Fruit fly (Drosophila melanogaster) whole organism, adult: ENCODE results near the gene CG12948.
A peak's percentile ranks its signal among the peaks of the same experiment; 100 is the strongest.

Source experiments
- CG11617 ChIP-seq: fragments of 200-800 bp; sonication (Bioruptor generic); optimal IDR thresholded peaks from 2 replicates; lab custom pipeline; 2017; ENCODE audit warnings: mild to moderate bottlenecking, missing biosample characterization, missing genetic modification reagents, missing genetic modification characterization
- CG12768 ChIP-seq: fragments of 200-800 bp; sonication (Bioruptor generic); optimal IDR thresholded peaks from 2 replicates; lab custom pipeline; 2017; ENCODE audit warnings: missing biosample characterization, missing genetic modification characterization, mild to moderate bottlenecking, moderate library complexity, missing genetic modification reagents
- CG14711 ChIP-seq: fragments of 200-800 bp; sonication (Bioruptor generic); optimal IDR thresholded peaks from 2 replicates; lab custom pipeline; 2018; ENCODE audit warnings: missing biosample characterization, mild to moderate bottlenecking, missing genetic modification characterization, moderate library complexity
- CG1620 ChIP-seq: fragments of 200-800 bp; sonication (Bioruptor generic); optimal IDR thresholded peaks from 2 replicates; lab custom pipeline; 2016; ENCODE audit warnings: missing biosample characterization, missing genetic modification characterization
- CG33017 ChIP-seq: fragments of 200-800 bp; sonication (Bioruptor generic); optimal IDR thresholded peaks from 2 replicates; lab custom pipeline; 2018; ENCODE audit warnings: missing biosample characterization, mild to moderate bottlenecking, missing genetic modification characterization, moderate library complexity
- CG5204 ChIP-seq: fragments of 200-800 bp; sonication (Bioruptor generic); optimal IDR thresholded peaks from 2 replicates; lab custom pipeline; 2016; ENCODE audit warnings: missing biosample characterization, missing genetic modification characterization
- CG7045 ChIP-seq: fragments of 200-800 bp; sonication (Bioruptor generic); optimal IDR thresholded peaks from 2 replicates; lab custom pipeline; 2017; ENCODE audit warnings: missing biosample characterization, mild to moderate bottlenecking, missing genetic modification characterization
- CG7101 ChIP-seq: fragments of 200-800 bp; sonication (Bioruptor generic); optimal IDR thresholded peaks from 2 replicates; lab custom pipeline; 2018; ENCODE audit warnings: missing biosample characterization, mild to moderate bottlenecking, missing genetic modification characterization, moderate library complexity
- Clk ChIP-seq: fragments of 200-800 bp; sonication (Bioruptor generic); optimal IDR thresholded peaks from 2 replicates; lab custom pipeline; 2017; ENCODE audit warnings: missing biosample characterization, missing genetic modification characterization
- Crg-1 ChIP-seq: fragments of 200-800 bp; sonication (Bioruptor generic); optimal IDR thresholded peaks from 2 replicates; lab custom pipeline; 2016; ENCODE audit warnings: missing biosample characterization, missing genetic modification characterization
- Hr96 ChIP-seq: fragments of 200-800 bp; sonication (Bioruptor generic); optimal IDR thresholded peaks from 2 replicates; lab custom pipeline; 2016; ENCODE audit warnings: missing biosample characterization, missing genetic modification characterization
- Mnt ChIP-seq: fragments of 200-800 bp; sonication (Bioruptor generic); optimal IDR thresholded peaks from 2 replicates; lab custom pipeline; 2016; ENCODE audit warnings: missing biosample characterization, mild to moderate bottlenecking, missing genetic modification characterization
- bab1 ChIP-seq: fragments of 200-800 bp; sonication (Bioruptor generic); optimal IDR thresholded peaks from 3 replicates; lab custom pipeline; 2019; ENCODE audit warnings: missing biosample characterization, mild to moderate bottlenecking, missing genetic modification characterization, moderate library complexity
- cic ChIP-seq: fragments of 200-800 bp; sonication (Bioruptor generic); optimal IDR thresholded peaks from 2 replicates; lab custom pipeline; 2017; ENCODE audit warnings: missing biosample characterization, mild to moderate bottlenecking, missing genetic modification characterization, moderate library complexity
- cnc ChIP-seq, 2 experiments: fragments of >200 bp; optimal IDR thresholded peaks; 2 replicates each; lab custom pipeline; 2017
- kay ChIP-seq: fragments of 200-800 bp; sonication (Bioruptor generic); peaks from one replicate; lab custom pipeline; 2016; ENCODE audit warnings: missing biosample characterization, missing genetic modification characterization, borderline replicate concordance
- ovo ChIP-seq: fragments of 200-800 bp; sonication (Bioruptor generic); optimal IDR thresholded peaks from 2 replicates; lab custom pipeline; 2016; ENCODE audit warnings: missing biosample characterization, missing genetic modification characterization
- pad ChIP-seq: fragments of 200-800 bp; sonication (Bioruptor generic); optimal IDR thresholded peaks from 3 replicates; lab custom pipeline; 2017; ENCODE audit warnings: missing biosample characterization, missing genetic modification characterization, mild to moderate bottlenecking, moderate library complexity, missing genetic modification reagents
- tj ChIP-seq: fragments of 200-800 bp; sonication (Bioruptor generic); optimal IDR thresholded peaks from 3 replicates; lab custom pipeline; 2017; ENCODE audit warnings: missing biosample characterization, mild to moderate bottlenecking, missing genetic modification characterization, moderate library complexity
- toe ChIP-seq: fragments of 200-800 bp; sonication (Bioruptor generic); optimal IDR thresholded peaks from 2 replicates; lab custom pipeline; 2016; ENCODE audit warnings: missing biosample characterization, missing genetic modification characterization

The CG12948 gene

DNA sequence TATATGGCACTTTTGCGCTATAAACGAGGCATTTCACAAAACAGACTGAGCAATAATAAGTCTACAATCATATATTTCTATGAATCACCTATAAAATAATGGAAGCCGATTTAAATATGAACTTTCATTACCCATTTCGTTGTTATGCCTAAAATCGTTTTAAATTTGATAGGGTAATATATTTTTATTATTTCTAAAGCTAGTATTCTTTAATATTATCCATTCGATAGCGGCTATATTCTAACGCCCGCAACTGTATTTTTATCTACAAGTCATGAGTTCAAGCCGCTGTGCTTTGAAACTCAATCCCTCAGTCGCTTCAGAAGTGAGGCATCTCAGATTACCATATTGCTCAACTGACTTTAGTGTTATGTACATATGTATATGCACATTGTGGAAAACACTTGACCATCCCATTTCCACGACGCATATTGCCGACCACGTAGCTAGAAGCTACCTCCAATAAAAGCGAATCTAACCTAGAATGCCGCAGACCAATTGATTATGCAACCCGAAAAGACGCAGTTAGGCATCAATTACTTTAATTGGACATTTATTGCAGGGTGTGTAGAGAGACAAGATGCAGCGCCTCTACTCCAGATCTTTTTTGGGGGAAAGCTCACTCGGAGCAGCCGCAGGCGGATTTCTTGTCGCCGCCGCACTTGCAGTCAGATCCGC, 35.8 kb upstream of the CG12948 start:
- TF ChIP-seq CG12768 (GFP tag; lab: Kevin White, UChicago) (no peak), Clk (GFP tag; lab: Kevin White, UChicago) (no peak), pad (GFP tag; lab: Kevin White, UChicago) (no peak), bab1 (peak; percentile 62), CG14711 (peak; percentile 18), CG33017 (tag; lab: Kevin White, UChicago) (peak; percentile 37), ovo (peak; percentile 0), CG7101 (tag; lab: Kevin White, UChicago) (peak; percentile 16)

DNA sequence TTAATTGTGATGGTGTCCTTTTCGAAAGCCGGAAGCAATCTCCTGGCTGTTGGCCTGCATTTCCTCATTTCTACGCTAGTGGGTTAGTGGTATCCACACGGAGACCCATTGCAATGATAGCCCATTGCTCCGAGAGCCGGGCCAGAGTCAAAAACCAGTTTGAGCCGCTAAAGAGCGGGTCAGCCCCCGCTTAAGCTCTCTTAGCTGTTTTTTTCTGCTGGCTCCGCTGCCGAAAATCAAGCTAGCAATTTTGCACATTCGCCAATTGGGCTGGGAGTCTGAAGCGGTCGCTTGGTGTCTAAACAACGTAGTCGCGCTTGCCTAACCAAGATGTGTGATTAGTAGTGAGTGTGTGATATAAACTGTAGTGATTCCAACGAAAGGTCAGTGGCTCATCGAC, 32.2 kb upstream of the CG12948 start, which contains the start of gene CG12947:
CG12947 (plus strand) TSS at position 301 of the 400 bp plus-strand sequence.
- TF ChIP-seq cnc (optimal IDR thresholded peaks at IDR 0.05; lab: Kevin White, UChicago) (no peak), CG1620 (GFP tag; lab: Kevin White, UChicago) (no peak), Crg-1 (no peak), CG33017 (tag; lab: Kevin White, UChicago) (no peak), Hr96 (no peak), tj (GFP tag; lab: Kevin White, UChicago) (no peak), CG11617 (GFP tag; lab: Kevin White, UChicago) (no peak), CG7045 (GFP tag; lab: Kevin White, UChicago) (no peak), pad (GFP tag; lab: Kevin White, UChicago) (no peak), CG12768 (GFP tag; lab: Kevin White, UChicago) (no peak), CG14711 (no peak), Mnt (no peak), cic (GFP tag; lab: Kevin White, UChicago) (no peak), bab1 (no peak), Clk (GFP tag; lab: Kevin White, UChicago) (no peak), CG7101 (tag; lab: Kevin White, UChicago) (no peak)

DNA sequence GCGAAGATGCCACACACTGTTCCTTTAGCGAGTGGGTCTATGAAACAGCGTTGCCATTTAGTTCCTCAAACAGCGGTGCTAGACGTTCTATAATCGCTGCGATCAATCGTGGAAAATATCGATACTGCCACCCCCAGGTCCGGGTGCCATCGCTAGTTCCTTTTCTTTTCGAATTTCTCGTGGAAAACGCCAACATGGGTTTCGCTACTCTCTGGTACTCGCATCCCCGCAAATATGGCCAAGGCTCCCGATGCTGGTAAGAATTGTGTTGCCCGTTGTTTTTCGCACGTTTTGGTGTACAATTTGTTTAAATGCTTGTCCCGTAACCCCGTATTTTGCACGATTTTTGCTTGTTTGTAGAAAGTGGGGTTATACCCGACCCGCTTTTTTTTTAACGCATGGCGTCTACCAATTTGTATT, 30.4 kb upstream of the CG12948 start, which contains the start of gene RpS29:
RpS29 (plus strand) TSS at position 102 of the 420 bp plus-strand sequence.
- TF ChIP-seq bab1 = peak; percentile 93
- TF ChIP-seq CG7045 (GFP tag; lab: Kevin White, UChicago) = peak; percentile 42
- TF ChIP-seq CG5204 (GFP tag; lab: Kevin White, UChicago) = no peak
- TF ChIP-seq Hr96 = peak; percentile 87
- TF ChIP-seq Clk (GFP tag; lab: Kevin White, UChicago) = peak; percentile 62
- TF ChIP-seq cic (GFP tag; lab: Kevin White, UChicago) = peak; percentile 74
- peak; percentile 93 for TF ChIP-seq Crg-1
- peak; percentile 86 for TF ChIP-seq CG7101 (tag; lab: Kevin White, UChicago)
- TF ChIP-seq CG14711 = peak; percentile 69
- TF ChIP-seq kay = no peak
- peak; percentile 70 for TF ChIP-seq CG12768 (GFP tag; lab: Kevin White, UChicago)
- peak; percentile 73 for TF ChIP-seq ovo
- peak; percentile 71 for TF ChIP-seq pad (GFP tag; lab: Kevin White, UChicago)
- TF ChIP-seq toe (GFP tag; lab: Kevin White, UChicago) = peak; percentile 92
- peak; percentile 94 for TF ChIP-seq CG1620 (GFP tag; lab: Kevin White, UChicago)
- peak; percentile 53 for TF ChIP-seq CG33017 (tag; lab: Kevin White, UChicago)
- peak; percentile 83 for TF ChIP-seq CG11617 (GFP tag; lab: Kevin White, UChicago)
- TF ChIP-seq cnc (optimal IDR thresholded peaks at IDR 0.05; lab: Kevin White, UChicago) = no peak
- peak; percentile 50 for TF ChIP-seq tj (GFP tag; lab: Kevin White, UChicago)
- TF ChIP-seq Mnt = peak; percentile 90

DNA sequence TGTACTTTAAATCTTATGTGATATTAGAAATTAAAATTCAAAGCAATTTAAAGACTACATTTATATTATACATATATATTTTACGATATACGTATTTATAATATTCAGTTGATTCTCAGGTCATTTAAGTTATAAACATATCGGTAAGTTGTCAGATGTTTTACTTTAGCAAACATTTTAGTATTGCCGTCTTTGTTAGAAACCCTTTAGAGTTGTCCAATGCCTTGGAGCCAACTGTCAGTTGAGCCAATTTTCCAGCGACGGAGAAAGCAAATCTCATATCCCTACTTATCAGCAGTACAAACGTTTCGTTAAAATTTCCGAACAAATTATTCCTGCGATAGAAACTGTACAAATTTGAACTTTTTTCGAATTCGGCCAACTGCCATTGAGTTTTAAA, 27.3 kb upstream of the CG12948 start, which contains the start of gene topi:
topi (plus strand) TSS at position 301 of the 400 bp plus-strand sequence.
- TF ChIP-seq Clk (GFP tag; lab: Kevin White, UChicago) = no peak
- no peak for TF ChIP-seq cic (GFP tag; lab: Kevin White, UChicago)
- no peak for TF ChIP-seq CG11617 (GFP tag; lab: Kevin White, UChicago)
- no peak for TF ChIP-seq CG14711
- TF ChIP-seq pad (GFP tag; lab: Kevin White, UChicago) = no peak
- no peak for TF ChIP-seq tj (GFP tag; lab: Kevin White, UChicago)
- no peak for TF ChIP-seq CG5204 (GFP tag; lab: Kevin White, UChicago)
- no peak for TF ChIP-seq ovo
- TF ChIP-seq cnc (optimal IDR thresholded peaks at IDR 0.05; lab: Kevin White, UChicago) = no peak
- TF ChIP-seq bab1 = no peak
- no peak for TF ChIP-seq CG1620 (GFP tag; lab: Kevin White, UChicago)
- TF ChIP-seq kay = no peak
- no peak for TF ChIP-seq Crg-1
- TF ChIP-seq Mnt = no peak

DNA sequence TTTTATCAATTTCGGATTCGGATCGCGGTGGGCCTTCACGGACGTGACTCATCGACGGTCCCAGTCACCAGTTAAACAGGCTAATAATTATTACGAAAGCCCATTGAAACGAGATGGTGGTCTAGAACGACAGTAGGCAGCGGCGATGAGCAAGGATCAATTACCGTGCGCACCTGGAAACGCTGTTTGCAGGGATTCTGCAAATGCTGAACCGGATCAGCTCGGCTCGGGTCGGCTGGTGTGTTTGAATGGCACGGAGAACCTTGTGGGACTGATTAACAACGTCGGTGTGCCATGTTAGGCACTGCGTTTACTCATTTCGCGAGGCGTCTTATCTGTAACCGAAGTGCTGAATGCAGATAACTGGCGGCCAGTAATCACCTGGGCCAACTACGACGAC, 26.6 kb upstream of the CG12948 start, which contains the start of gene Whamy:
Whamy (minus strand) TSS at position 273 of the 400 bp plus-strand sequence.
- TF ChIP-seq cic (GFP tag; lab: Kevin White, UChicago) = peak; percentile 92
- no peak for TF ChIP-seq CG5204 (GFP tag; lab: Kevin White, UChicago)
- TF ChIP-seq CG33017 (tag; lab: Kevin White, UChicago) = peak; percentile 12
- peak; percentile 5 for TF ChIP-seq CG12768 (GFP tag; lab: Kevin White, UChicago)
- TF ChIP-seq Mnt = peak; percentile 36
- TF ChIP-seq Clk (GFP tag; lab: Kevin White, UChicago) = no peak

DNA sequence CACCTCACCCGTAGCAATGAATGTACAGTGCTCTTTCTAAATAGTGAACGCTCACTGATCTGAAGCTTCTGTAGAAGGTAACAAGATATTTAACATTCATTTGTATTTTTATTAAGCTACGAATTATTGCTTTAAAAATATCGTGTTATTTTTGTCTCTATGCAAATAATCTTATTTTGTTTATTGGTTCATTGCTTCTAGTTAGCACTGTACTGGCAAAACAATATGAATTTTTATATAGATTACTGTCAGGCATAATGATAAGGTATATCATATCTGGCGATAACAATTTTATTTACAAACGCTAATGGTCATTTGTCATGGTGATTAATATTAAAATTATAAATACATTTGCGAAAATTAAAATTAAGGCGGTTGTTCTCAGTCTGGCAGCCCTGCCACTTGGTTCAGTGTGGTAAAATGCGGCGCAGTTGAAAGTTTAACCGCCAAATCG, 24.0 kb upstream of the CG12948 start, which contains the start of gene CG9471:
CG9471 (minus strand) TSS at position 24 of the 454 bp plus-strand sequence.
- TF ChIP-seq pad (GFP tag; lab: Kevin White, UChicago) (peak; percentile 84), tj (GFP tag; lab: Kevin White, UChicago) (peak; percentile 78), CG11617 (GFP tag; lab: Kevin White, UChicago) (peak; percentile 96), CG7045 (GFP tag; lab: Kevin White, UChicago) (peak; percentile 94), CG12768 (GFP tag; lab: Kevin White, UChicago) (peak; percentile 97), kay (no peak), Clk (GFP tag; lab: Kevin White, UChicago) (peak; percentile 91), CG5204 (GFP tag; lab: Kevin White, UChicago) (peak; percentile 97), bab1 (peak; percentile 98), toe (GFP tag; lab: Kevin White, UChicago) (peak; percentile 96), cnc (optimal IDR thresholded peaks at IDR 0.05; lab: Kevin White, UChicago) (no peak), Mnt (peak; percentile 92), CG7101 (tag; lab: Kevin White, UChicago) (peak; percentile 97), CG14711 (peak; percentile 92), Crg-1 (peak; percentile 88), CG1620 (GFP tag; lab: Kevin White, UChicago) (peak; percentile 95), Hr96 (peak; percentile 95), CG33017 (tag; lab: Kevin White, UChicago) (peak; percentile 98), cic (GFP tag; lab: Kevin White, UChicago) (peak; percentile 94), ovo (peak; percentile 88)
